Worm (Caenorhabditis elegans): ENCODE measurements around the gene F39F10.4.
"Not testable (repeated sequence)": the region's sequence is repeated elsewhere in the genome, so short reads cannot be mapped to it uniquely, and the experiment has no call there.

The F39F10.4 gene

DNA sequence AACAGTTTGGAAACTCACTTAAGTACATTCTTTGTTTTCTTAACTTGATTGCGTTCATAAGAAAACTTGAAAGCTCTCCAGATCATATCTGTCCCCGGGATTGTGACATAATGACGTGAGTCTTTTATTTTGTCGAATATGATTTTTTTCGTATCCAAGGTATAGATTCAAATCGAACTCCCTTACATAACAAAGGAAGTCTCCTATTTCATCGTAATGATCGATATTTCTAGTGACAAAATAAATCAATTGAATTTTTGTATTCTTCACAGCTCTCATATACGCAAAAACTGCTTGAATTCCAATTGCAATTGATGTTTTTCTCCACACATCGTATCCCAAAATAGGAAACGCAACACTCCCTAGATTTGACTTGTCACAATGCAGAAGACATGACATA, 862 bp downstream of the F39F10.4 start:
- TF ChIP-seq Y95B8A.8 (GFP tag; IDR thresholded peaks at IDR 0.05) (no peak), ceh-40 (GFP tag; IDR thresholded peaks at IDR 0.05) (no peak), tbx-9 (tag; optimal IDR thresholded peaks at IDR 0.05; ENCODE audit: borderline replicate concordance) (no peak), rec-8 (tag; optimal IDR thresholded peaks at IDR 0.05) (no peak), lag-1 (GFP tag; IDR thresholded peaks at IDR 0.05) (no peak), athp-1 (tag; optimal IDR thresholded peaks at IDR 0.05) (no peak), attf-6 (GFP tag; IDR thresholded peaks at IDR 0.05) (no peak), sdz-38 (tag; optimal IDR thresholded peaks at IDR 0.05) (no peak), Y53F4B.3 (GFP tag; IDR thresholded peaks at IDR 0.05) (no peak), attf-3 (GFP tag; conservative IDR thresholded peaks at IDR 0.05) (no peak), mxl-1 (tag; optimal IDR thresholded peaks at IDR 0.05) (no peak), nhr-179 (tag; optimal IDR thresholded peaks at IDR 0.05) (no peak), zim-3 (tag; optimal IDR thresholded peaks at IDR 0.05) (no peak), hmg-1.2 (GFP tag; IDR thresholded peaks at IDR 0.05) (no peak), egl-18 (GFP tag; IDR thresholded peaks at IDR 0.05) (no peak), ztf-18 (tag; optimal IDR thresholded peaks at IDR 0.05) (no peak)

DNA sequence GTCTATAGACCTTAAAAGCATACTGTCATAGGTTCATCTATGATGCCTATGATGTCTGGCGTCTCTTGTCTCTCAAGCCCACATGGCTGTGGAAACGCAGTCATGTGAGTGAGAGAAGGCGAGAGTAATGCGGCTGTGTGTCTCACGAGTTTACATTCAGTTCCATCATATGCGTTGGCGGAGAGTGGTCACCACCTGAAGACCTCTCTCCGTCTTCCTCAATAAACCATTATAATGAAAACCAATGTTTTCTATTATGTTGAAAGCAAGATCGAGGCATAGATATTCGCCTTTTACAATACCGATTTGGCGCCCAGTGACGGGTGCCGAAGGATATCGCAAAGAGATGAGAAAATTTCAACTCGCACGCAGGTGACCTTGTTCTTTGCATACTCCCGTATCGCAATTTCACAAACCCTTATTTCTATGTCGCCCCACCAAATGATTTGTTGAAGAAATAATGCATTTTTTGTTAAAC, 1.6 kb downstream of the F39F10.4 start:
- TF ChIP-seq hmg-1.2 (GFP tag; IDR thresholded peaks at IDR 0.05) (peak; percentile 40; the same call in 1 of the 2 replicates), zfh-2 (GFP tag; conservative IDR thresholded peaks at IDR 0.05) (0 out of 2 replicates have a peak, but pooled peaks have one; percentile 16), mcd-1 (GFP tag; IDR thresholded peaks at IDR 0.05) (peak; percentile 49), lin-26 (GFP tag; IDR thresholded peaks at IDR 0.05) (peak; percentile 54; the same call in 1 of the 2 replicates), nfyb-1 (GFP tag; IDR thresholded peaks at IDR 0.05) (peak; percentile 46; the same call in 1 of the 2 replicates), pbrm-1 (GFP tag; IDR thresholded peaks at IDR 0.05) (peak; percentile 64), chd-7 (tag; optimal IDR thresholded peaks at IDR 0.05) (peak; percentile 40), nhr-80 (tag; optimal IDR thresholded peaks at IDR 0.05) (peak; percentile 2), dox-1 (GFP tag; IDR thresholded peaks at IDR 0.05) (peak; percentile 47), ekl-4 (GFP tag; IDR thresholded peaks at IDR 0.05) (0 out of 2 replicates have a peak, but pooled peaks have one; percentile 59), let-526 (GFP tag; IDR thresholded peaks at IDR 0.05) (peak; percentile 51; the same call in 1 of the 2 replicates), Y67H2A.10 (GFP tag; conservative IDR thresholded peaks at IDR 0.05) (peak; percentile 67; the same call in 1 of the 2 replicates), C06A6.2 (GFP tag; conservative IDR thresholded peaks at IDR 0.05) (peak; percentile 50; the same call in 1 of the 2 replicates), lir-1 (GFP tag; conservative IDR thresholded peaks at IDR 0.05) (0 out of 2 replicates have a peak, but pooled peaks have one; percentile 20), ceh-27 (GFP tag; optimal IDR thresholded peaks at IDR 0.05) (peak; percentile 11), attf-5 (GFP tag; optimal IDR thresholded peaks at IDR 0.05) (peak; percentile 26), nhr-120 (GFP tag; IDR thresholded peaks at IDR 0.05) (0 out of 2 replicates have a peak, but pooled peaks have one; percentile 5), rcor-1 (GFP tag; IDR thresholded peaks at IDR 0.05) (peak; percentile 67), K11D2.4 (GFP tag; IDR thresholded peaks at IDR 0.05) (peak; percentile 58; the same call in 1 of the 2 replicates), cebp-1 (tag; optimal IDR thresholded peaks at IDR 0.05) (peak; percentile 73), madf-3 (GFP tag; IDR thresholded peaks at IDR 0.05) (0 out of 2 replicates have a peak, but pooled peaks have one; percentile 62), hmg-20 (GFP tag; IDR thresholded peaks at IDR 0.05) (0 out of 2 replicates have a peak, but pooled peaks have one; percentile 11), egl-44 (GFP tag; IDR thresholded peaks at IDR 0.05) (0 out of 2 replicates have a peak, but pooled peaks have one; percentile 37)
- TF ChIP-seq cebp-1 (GFP tag; IDR thresholded peaks at IDR 0.05): not testable (repeated sequence)

Measured in whole organism, young adult.